Worm (Caenorhabditis elegans): ENCODE data around the gene R148.8.

Gene R148.8

ce11 chrIII:3219050-3219449 lies 27.8 kb downstream of the R148.8 start, which contains the start of gene frm-8:
Gene frm-8 (minus strand): TSS chrIII:3219150.
- no peak for TF ChIP-seq sup-37 (GFP tag; optimal IDR thresholded peaks at IDR 0.05)
- no peak for TF ChIP-seq ces-1 (GFP tag; optimal IDR thresholded peaks at IDR 0.05)
- TF ChIP-seq ceh-90 (tag; optimal IDR thresholded peaks at IDR 0.05) = no peak
- no peak for TF ChIP-seq unc-30 (tag; optimal IDR thresholded peaks at IDR 0.05)
- no peak for TF ChIP-seq ceh-88 (GFP tag; IDR thresholded peaks at IDR 0.05)
- TF ChIP-seq nhr-85 (tag) = no peak
- no peak for TF ChIP-seq ztf-4 (tag; optimal IDR thresholded peaks at IDR 0.05)
- TF ChIP-seq mef-2 (tag; optimal IDR thresholded peaks at IDR 0.05) = no peak
- no peak for TF ChIP-seq unc-62 (GFP tag; optimal IDR thresholded peaks at IDR 0.05)
- TF ChIP-seq ceh-82 (tag; optimal IDR thresholded peaks at IDR 0.05) = no peak
- no peak for TF ChIP-seq grh-1 (GFP tag; IDR thresholded peaks at IDR 0.05)
- no peak for TF ChIP-seq unc-130 (tag; optimal IDR thresholded peaks at IDR 0.05)
- no peak for TF ChIP-seq unc-98 (GFP tag; IDR thresholded peaks at IDR 0.05)
- no peak for TF ChIP-seq C34B4.2 (tag; optimal IDR thresholded peaks at IDR 0.05)
- no peak for TF ChIP-seq hlh-4 (tag; optimal IDR thresholded peaks at IDR 0.05)
- TF ChIP-seq mdl-1 (tag; optimal IDR thresholded peaks at IDR 0.05) = no peak
- TF ChIP-seq pag-3 (tag; optimal IDR thresholded peaks at IDR 0.05; ENCODE audit: borderline replicate concordance, insufficient read depth) = no peak
- TF ChIP-seq nhr-90 (tag; optimal IDR thresholded peaks at IDR 0.05; ENCODE audit: poor library complexity) = no peak
- TF ChIP-seq alr-1 (tag; optimal IDR thresholded peaks at IDR 0.05; ENCODE audit: borderline replicate concordance) = no peak

ce11 chrIII:3220287-3220686 lies 29.0 kb downstream of the R148.8 start:
- peak; percentile 29 to 51 for TF ChIP-seq lsy-2 (tag; optimal IDR thresholded peaks at IDR 0.05)
- TF ChIP-seq ceh-82 (tag; optimal IDR thresholded peaks at IDR 0.05) = peak in 2 of 3 experiments; percentile 13 to 49
- TF ChIP-seq xbp-1 (tag; optimal IDR thresholded peaks at IDR 0.05) = no peak
- peak; percentile 37 to 44 for TF ChIP-seq efl-1 (optimal IDR thresholded peaks at IDR 0.05)
- TF ChIP-seq efl-1 (GFP tag; optimal IDR thresholded peaks at IDR 0.05 in 1 of 2) = no peak
- TF ChIP-seq pqm-1 (tag; optimal IDR thresholded peaks at IDR 0.05) = no peak
- TF ChIP-seq skn-1 (tag; optimal IDR thresholded peaks at IDR 0.05) = no peak
- TF ChIP-seq aha-1 (tag; optimal IDR thresholded peaks at IDR 0.05) = no peak
- no peak for TF ChIP-seq pax-3 (tag; optimal IDR thresholded peaks at IDR 0.05)
- TF ChIP-seq ets-5 (GFP tag; IDR thresholded peaks at IDR 0.05) = no peak
- no peak for TF ChIP-seq jun-1 (tag; optimal IDR thresholded peaks at IDR 0.05)
- peak; percentile 59 for TF ChIP-seq nhr-47 (tag; optimal IDR thresholded peaks at IDR 0.05)
- TF ChIP-seq nhr-71 (tag; optimal IDR thresholded peaks at IDR 0.05) = peak; percentile 59
- TF ChIP-seq unc-30 (tag; optimal IDR thresholded peaks at IDR 0.05) = no peak
- no peak for TF ChIP-seq mdl-1 (tag; optimal IDR thresholded peaks at IDR 0.05)
- TF ChIP-seq aly-2 (tag; optimal IDR thresholded peaks at IDR 0.05) = no peak
- peak; percentile 50 for TF ChIP-seq swsn-7 (tag; optimal IDR thresholded peaks at IDR 0.05)
- TF ChIP-seq mep-1 (tag; optimal IDR thresholded peaks at IDR 0.05) = peak; percentile 29
- TF ChIP-seq ama-1 (optimal IDR thresholded peaks at IDR 0.05) = no peak
- TF ChIP-seq sox-4 (tag; optimal IDR thresholded peaks at IDR 0.05) = no peak
- TF ChIP-seq dpl-1 (GFP tag; optimal IDR thresholded peaks at IDR 0.05) = peak in 1 of 3 experiments; percentile 15
- peak; percentile 33 for TF ChIP-seq snu-23 (GFP tag; optimal IDR thresholded peaks at IDR 0.05)
- no peak for TF ChIP-seq nhr-90 (tag; optimal IDR thresholded peaks at IDR 0.05; ENCODE audit: poor library complexity)
- peak; percentile 1 for TF ChIP-seq dsc-1 (tag; optimal IDR thresholded peaks at IDR 0.05)
- 0 out of 2 replicates have a peak, but pooled peaks have one; percentile 19 for TF ChIP-seq isw-1 (GFP tag; IDR thresholded peaks at IDR 0.05)
- no peak for TF ChIP-seq pag-3 (tag; optimal IDR thresholded peaks at IDR 0.05; ENCODE audit: borderline replicate concordance, insufficient read depth)
- peak; percentile 49 for TF ChIP-seq tbx-2 (tag; optimal IDR thresholded peaks at IDR 0.05)
- TF ChIP-seq lir-3 (tag; optimal IDR thresholded peaks at IDR 0.05; ENCODE audit: poor library complexity) = no peak
- TF ChIP-seq nhr-76 (tag; optimal IDR thresholded peaks at IDR 0.05) = no peak
- TF ChIP-seq lin-14 (GFP tag; optimal IDR thresholded peaks at IDR 0.05) = peak; percentile 89
- TF ChIP-seq unc-86 (tag; optimal IDR thresholded peaks at IDR 0.05) = peak; percentile 83
- peak; percentile 16 for TF ChIP-seq lin-13 (GFP tag; optimal IDR thresholded peaks at IDR 0.05)
- no peak for TF ChIP-seq ceh-8 (GFP tag; optimal IDR thresholded peaks at IDR 0.05)
- TF ChIP-seq alr-1 (tag; optimal IDR thresholded peaks at IDR 0.05; ENCODE audit: borderline replicate concordance) = no peak
- peak; percentile 68 for TF ChIP-seq fkh-8 (tag; optimal IDR thresholded peaks at IDR 0.05)
- TF ChIP-seq nhr-19 (GFP tag; conservative IDR thresholded peaks at IDR 0.05) = no peak
- peak; percentile 5 for TF ChIP-seq fkh-10 (GFP tag; optimal IDR thresholded peaks at IDR 0.05)
- no peak for TF ChIP-seq unc-130 (tag; optimal IDR thresholded peaks at IDR 0.05)
- TF ChIP-seq rnt-1 (tag; optimal IDR thresholded peaks at IDR 0.05) = no peak

Measured in whole organism, L1 larva.